Fruit fly (Drosophila melanogaster): Measurements from ENCODE around the gene tkv.

Gene tkv

dm6 chr2L:5225547-5226213 is 45.5 kb downstream of the tkv start (continued):
- TF ChIP-seq CG31441 (GFP tag; IDR thresholded peaks at IDR 0.05) (0 out of 2 replicates have a peak, but pooled peaks have one; percentile 12), psq (GFP tag; optimal IDR thresholded peaks at IDR 0.05) (no peak), ken (GFP tag; IDR thresholded peaks at IDR 0.05) (peak; percentile 58; the same call in 2 of the 3 replicates), Dref (GFP tag; IDR thresholded peaks at IDR 0.05) (no peak), CG15269 (tag; optimal IDR thresholded peaks at IDR 0.05) (peak; percentile 26), nmo (GFP tag; optimal IDR thresholded peaks at IDR 0.05) (peak; percentile 11), CG2889 (GFP tag; IDR thresholded peaks at IDR 0.05) (no peak), CG32767 (GFP tag; IDR thresholded peaks at IDR 0.05) (no peak), Atf-2 (GFP tag; optimal IDR thresholded peaks at IDR 0.05) (no peak), CG7987 (GFP tag; optimal IDR thresholded peaks at IDR 0.05) (no peak), CG10147 (GFP tag; optimal IDR thresholded peaks at IDR 0.05) (no peak), CG2875 (GFP tag; optimal IDR thresholded peaks at IDR 0.05) (no peak), ems (GFP tag; optimal IDR thresholded peaks at IDR 0.05) (no peak), D19A (tag; optimal IDR thresholded peaks at IDR 0.05) (peak; percentile 96), CG6689 (GFP tag; IDR thresholded peaks at IDR 0.05) (no peak), Tbp (GFP tag; optimal IDR thresholded peaks at IDR 0.05) (no peak), chif (GFP tag; optimal IDR thresholded peaks at IDR 0.05) (peak in 1 of 2 experiments; percentile 22), lab (GFP tag; optimal IDR thresholded peaks at IDR 0.05) (peak; percentile 43), sens-2 (GFP tag; IDR thresholded peaks at IDR 0.05) (no peak), Jarid2 (GFP tag; optimal IDR thresholded peaks at IDR 0.05) (no peak), klu (GFP tag; IDR thresholded peaks at IDR 0.05) (no peak), CG1602 (GFP tag; optimal IDR thresholded peaks at IDR 0.05) (no peak), CG12219 (GFP tag; optimal IDR thresholded peaks at IDR 0.05) (no peak), CG13424 (tag; optimal IDR thresholded peaks at IDR 0.05) (no peak), CG11723 (GFP tag; optimal IDR thresholded peaks at IDR 0.05) (no peak), CG4282 (GFP tag; optimal IDR thresholded peaks at IDR 0.05) (no peak), CG34422 (GFP tag; IDR thresholded peaks at IDR 0.05) (0 out of 3 replicates have a peak, but pooled peaks have one; percentile 35), bowl (GFP tag; IDR thresholded peaks at IDR 0.05) (no peak), Kr (GFP tag; optimal IDR thresholded peaks at IDR 0.05) (no peak), CG16815 (GFP tag; optimal IDR thresholded peaks at IDR 0.05) (no peak), sim (GFP tag; IDR thresholded peaks at IDR 0.05) (no peak; the same call in 1 of the 2 replicates), trem (tag; optimal IDR thresholded peaks at IDR 0.05) (no peak), CG14050 (GFP tag; IDR thresholded peaks at IDR 0.05) (no peak), tna (GFP tag; IDR thresholded peaks at IDR 0.05; ENCODE audit: partially characterized antibody) (no peak), CG15601 (tag; optimal IDR thresholded peaks at IDR 0.05) (no peak), D19B (GFP tag; optimal IDR thresholded peaks at IDR 0.05) (no peak), cwo (GFP tag; optimal IDR thresholded peaks at IDR 0.05) (peak; percentile 76), CG3995 (GFP tag; optimal IDR thresholded peaks at IDR 0.05) (no peak), gsb (GFP tag; IDR thresholded peaks at IDR 0.05) (no peak), hth (optimal IDR thresholded peaks at IDR 0.05) (no peak), CG4730 (GFP tag; IDR thresholded peaks at IDR 0.05) (0 out of 2 replicates have a peak, but pooled peaks have one; percentile 37), CG17829 (tag; optimal IDR thresholded peaks at IDR 0.05) (no peak), CG6791 (GFP tag; IDR thresholded peaks at IDR 0.05; ENCODE audit: partially characterized antibody) (no peak), lola (GFP tag; optimal IDR thresholded peaks at IDR 0.05) (no peak), CG9727 (GFP tag; optimal IDR thresholded peaks at IDR 0.05) (no peak), HHEX (GFP tag; optimal IDR thresholded peaks at IDR 0.05) (no peak), Nf-YA (GFP tag; IDR thresholded peaks at IDR 0.05) (0 out of 2 replicates have a peak, but pooled peaks have one; percentile 11), Usf (GFP tag; optimal IDR thresholded peaks at IDR 0.05) (no peak), hbn (GFP tag; IDR thresholded peaks at IDR 0.05; ENCODE audit: partially characterized antibody) (no peak), slou (GFP tag; optimal IDR thresholded peaks at IDR 0.05) (peak; percentile 54)
